Worm (Caenorhabditis elegans): ENCODE results near the gene ZK1290.14.

ce11 chrII:7523281-7523680 lies 32.1 kb downstream of the ZK1290.14 start, which contains the start of gene ZK1290.15:
- TF ChIP-seq flt-1 (GFP tag; IDR thresholded peaks at IDR 0.05) (no peak), cog-1 (tag; optimal IDR thresholded peaks at IDR 0.05) (no peak), T22C8.4 (GFP tag; IDR thresholded peaks at IDR 0.05) (no peak), ztf-23 (GFP tag; IDR thresholded peaks at IDR 0.05) (no peak), med-1 (GFP tag; optimal IDR thresholded peaks at IDR 0.05; ENCODE audit: insufficient read depth) (no peak)

All from whole organism, midembryonic.